Worm (Caenorhabditis elegans) whole organism, mixed stage, embryonic: ENCODE measurements around the gene H08J19.1.

Experiments used
- ces-1 ChIP-seq: fragments of 150-350 bp; optimal IDR thresholded peaks from 2 replicates; lab custom pipeline; 2014; ENCODE audit warnings: missing biosample characterization, missing genetic modification reagents, missing genetic modification characterization
- lin-13 ChIP-seq: fragments of 150-350 bp; optimal IDR thresholded peaks from 2 replicates; lab custom pipeline; 2014; ENCODE audit warnings: missing biosample characterization, missing genetic modification characterization
- nhr-237 ChIP-seq: fragments of 150-350 bp; optimal IDR thresholded peaks from 2 replicates; lab custom pipeline; 2014; ENCODE audit warnings: missing biosample characterization, missing genetic modification characterization
- unc-39 ChIP-seq: fragments of 150-350 bp; optimal IDR thresholded peaks from 2 replicates; lab custom pipeline; 2014; ENCODE audit warnings: missing biosample characterization, missing genetic modification characterization
- unc-62 ChIP-seq: fragments of 150-350 bp; optimal IDR thresholded peaks from 2 replicates; lab custom pipeline; 2014; ENCODE audit warnings: missing biosample characterization, missing genetic modification reagents, missing genetic modification characterization
- ztf-11 ChIP-seq: fragments of 150-350 bp; optimal IDR thresholded peaks from 2 replicates; lab custom pipeline; 2014; ENCODE audit warnings: missing biosample characterization, missing genetic modification characterization

- TF ChIP-seq ztf-11 (tag; lab: Kevin White, UChicago) (no peak), nhr-237 (tag; lab: Kevin White, UChicago) (no peak), unc-39 (tag; lab: Kevin White, UChicago) (no peak), ces-1 (peak; percentile 38), unc-62 (GFP tag; lab: Kevin White, UChicago) (no peak), lin-13 (no peak)
Observed at ce11 chrX:15630790-15631204, 11.9 kb upstream of the H08J19.1 start.
